Worm (Caenorhabditis elegans) whole organism, L3 larva: Measurements from ENCODE around the gene K10C9.7.

ENCODE experiments used
- ceh-28 ChIP-seq: fragments of 150-350 bp; optimal IDR thresholded peaks from 2 replicates; lab custom pipeline; 2014; ENCODE audit warnings: missing biosample characterization, missing genetic modification reagents, missing genetic modification characterization
- elt-1 ChIP-seq: fragments of 150-350 bp; optimal IDR thresholded peaks from 2 replicates; lab custom pipeline; 2014; ENCODE audit warnings: missing biosample characterization, missing genetic modification characterization
- pha-4 ChIP-seq: fragments of 150-350 bp; optimal IDR thresholded peaks from 2 replicates; lab custom pipeline; 2014; ENCODE audit warnings: missing biosample characterization, missing genetic modification reagents, missing genetic modification characterization

ce11 chrV:1102569-1102968 lies 35.2 kb upstream of the K10C9.7 start:
- TF ChIP-seq ceh-28 (tag; lab: Kevin White, UChicago) (no peak), elt-1 (tag; lab: Kevin White, UChicago) (no peak), pha-4 (no peak)
